Worm (Caenorhabditis elegans): ENCODE results near the gene ubxn-6.

- TF ChIP-seq pha-4 (tag; optimal IDR thresholded peaks at IDR 0.05) (no peak), nhr-11 (tag; optimal IDR thresholded peaks at IDR 0.05) (no peak), unc-55 (GFP tag; optimal IDR thresholded peaks at IDR 0.05) (no peak), gmeb-2 (tag; optimal IDR thresholded peaks at IDR 0.05) (no peak), ama-1 (optimal IDR thresholded peaks at IDR 0.05) (no peak), ceh-34 (tag; optimal IDR thresholded peaks at IDR 0.05) (no peak), sdc-2 (tag; optimal IDR thresholded peaks at IDR 0.05) (no peak), ets-4 (tag; optimal IDR thresholded peaks at IDR 0.05) (no peak)
These were observed 14.2 kb downstream of the ubxn-6 start for ce11 chrIV:4795111-4795510.

Data from whole organism, late embryonic.